Worm (Caenorhabditis elegans) whole organism, L1 larva: Measurements from ENCODE around the gene erg-28.

ENCODE experiments used
- C04F5.9 ChIP-seq: sonication (generic microtip); optimal IDR thresholded peaks from 2 replicates; lab custom pipeline; 2016; ENCODE audit warnings: missing genetic modification characterization, missing compliant biosample characterization
- C34B4.2 ChIP-seq: sonication (generic microtip); optimal IDR thresholded peaks from 2 replicates; lab custom pipeline; 2017; ENCODE audit warnings: mild to moderate bottlenecking, missing genetic modification characterization, missing compliant biosample characterization
- aha-1 ChIP-seq: fragments of 150-350 bp; optimal IDR thresholded peaks from 2 replicates; lab custom pipeline; 2014; ENCODE audit warnings: missing biosample characterization, missing genetic modification characterization
- ama-1 ChIP-seq: fragments of 150-350 bp; optimal IDR thresholded peaks from 2 replicates; lab custom pipeline; 2014
- blmp-1 ChIP-seq: fragments of 150-350 bp; optimal IDR thresholded peaks from 2 replicates; lab custom pipeline; 2014; ENCODE audit warnings: missing biosample characterization, missing genetic modification characterization
- ceh-8 ChIP-seq: fragments of 200-800 bp; sonication (Bioruptor generic); optimal IDR thresholded peaks from 2 replicates; lab custom pipeline; 2018; ENCODE audit warnings: mild to moderate bottlenecking, missing genetic modification characterization, moderate library complexity, missing compliant biosample characterization
- ceh-82 ChIP-seq, 3 experiments: fragments of 150-350 bp in 1 of 3; sonication (generic microtip) in 2 of 3; optimal IDR thresholded peaks; 2 replicates each; lab custom pipeline; 2014 to 2017; ENCODE audit warnings: missing biosample characterization in 3 of 3, missing genetic modification characterization in 3 of 3
- ceh-88 ChIP-seq: fragments of 200-800 bp; sonication (Bioruptor generic); IDR thresholded peaks from 2 replicates; pipeline ENCODE4 v1.3.6; 2022; ENCODE audit warnings: missing genetic modification characterization, missing compliant biosample characterization
- ceh-90 ChIP-seq: sonication (generic microtip); optimal IDR thresholded peaks from 2 replicates; lab custom pipeline; 2016; ENCODE audit warnings: missing genetic modification characterization, missing compliant biosample characterization
- ces-1 ChIP-seq: fragments of 150-350 bp; optimal IDR thresholded peaks from 2 replicates; lab custom pipeline; 2014; ENCODE audit warnings: missing biosample characterization, missing genetic modification reagents, missing genetic modification characterization
- dpl-1 ChIP-seq, 3 experiments: fragments of 150-350 bp in 2 of 3; sonication (generic microtip) in 1 of 3; optimal IDR thresholded peaks; 2 replicates each; lab custom pipeline; 2014 to 2017; ENCODE audit warnings: missing biosample characterization in 3 of 3, missing genetic modification characterization in 3 of 3, missing genetic modification reagents in 3 of 3
- egl-13 ChIP-seq: sonication (generic microtip); optimal IDR thresholded peaks from 2 replicates; lab custom pipeline; 2016; ENCODE audit warnings: missing genotype, missing genetic modification reagents, missing genetic modification characterization, missing compliant biosample characterization
- egl-27 ChIP-seq, 2 experiments: fragments of 150-350 bp in 1 of 2; sonication (generic microtip); optimal IDR thresholded peaks; 3 replicates each; lab custom pipeline; 2017 to 2018; ENCODE audit warnings: missing biosample characterization in 2 of 2, missing genetic modification characterization in 2 of 2, missing genetic modification reagents in 2 of 2
- elt-2 ChIP-seq: sonication (generic microtip); optimal IDR thresholded peaks from 2 replicates; lab custom pipeline; 2016; ENCODE audit warnings: missing genetic modification characterization, mild to moderate bottlenecking, inconsistent platforms, missing compliant biosample characterization, missing genetic modification reagents
- elt-3 ChIP-seq, 6 experiments: fragments of 150-350 bp in 1 of 6; sonication (generic microtip); optimal IDR thresholded peaks; 2 replicates each; lab custom pipeline; 2017 to 2018; ENCODE audit warnings: missing biosample characterization in 6 of 6, missing genetic modification characterization in 6 of 6, inconsistent platforms in 1 of 6
- ets-5 ChIP-seq: fragments of 200-800 bp; sonication (Bioruptor generic); IDR thresholded peaks from 2 replicates; pipeline ENCODE4 v1.3.6; 2022; ENCODE audit warnings: missing genetic modification characterization, missing compliant biosample characterization
- fkh-10 ChIP-seq: sonication (generic microtip); optimal IDR thresholded peaks from 2 replicates; lab custom pipeline; 2017; ENCODE audit warnings: missing biosample characterization, missing genetic modification reagents, missing genetic modification characterization
- fkh-8 ChIP-seq: sonication (generic microtip); optimal IDR thresholded peaks from 2 replicates; lab custom pipeline; 2016; ENCODE audit warnings: mild to moderate bottlenecking, missing genetic modification characterization, missing compliant biosample characterization
- fos-1 ChIP-seq: fragments of 150-350 bp; optimal IDR thresholded peaks from 2 replicates; lab custom pipeline; 2014; ENCODE audit warnings: missing biosample characterization, missing genetic modification characterization
- grh-1 ChIP-seq: fragments of 200-800 bp; sonication (Bioruptor generic); IDR thresholded peaks from 2 replicates; pipeline ENCODE4 v1.3.6; 2022; ENCODE audit warnings: missing genetic modification reagents, missing genetic modification characterization, missing compliant biosample characterization
- hlh-4 ChIP-seq: sonication (generic microtip); optimal IDR thresholded peaks from 2 replicates; lab custom pipeline; 2016; ENCODE audit warnings: mild to moderate bottlenecking, missing genetic modification characterization, missing compliant biosample characterization
- hpl-2 ChIP-seq: fragments of 150-350 bp; optimal IDR thresholded peaks from 2 replicates; lab custom pipeline; 2014; ENCODE audit warnings: missing biosample characterization, missing genetic modification reagents, missing genetic modification characterization
- irx-1 ChIP-seq: sonication (generic microtip); optimal IDR thresholded peaks from 2 replicates; lab custom pipeline; 2016; ENCODE audit warnings: missing genetic modification characterization, missing compliant biosample characterization
- isw-1 ChIP-seq: fragments of 200-800 bp; sonication (Bioruptor generic); IDR thresholded peaks from 2 replicates; pipeline ENCODE4 v1.3.6; 2022; ENCODE audit warnings: missing genetic modification characterization, missing compliant biosample characterization
- jun-1 ChIP-seq: fragments of 150-350 bp; optimal IDR thresholded peaks from 2 replicates; lab custom pipeline; 2014; ENCODE audit warnings: missing biosample characterization, missing genetic modification reagents, missing genetic modification characterization
- lin-14 ChIP-seq: fragments of 200-800 bp; sonication (Bioruptor generic); optimal IDR thresholded peaks from 2 replicates; lab custom pipeline; 2018; ENCODE audit warnings: mild to moderate bottlenecking, missing genetic modification characterization, moderate library complexity, missing compliant biosample characterization
- lin-39 ChIP-seq: fragments of 150-350 bp; optimal IDR thresholded peaks from 2 replicates; lab custom pipeline; 2014; ENCODE audit warnings: missing biosample characterization, missing genetic modification reagents, missing genetic modification characterization
- lir-3 ChIP-seq: sonication (generic microtip); optimal IDR thresholded peaks from 2 replicates; lab custom pipeline; 2016; ENCODE audit warnings: mild to moderate bottlenecking, missing genetic modification characterization, moderate library complexity, missing compliant biosample characterization; ENCODE audit not compliant: poor library complexity
- mab-9 ChIP-seq: fragments of 200-800 bp; sonication (Bioruptor generic); IDR thresholded peaks from 2 replicates; pipeline ENCODE4 v1.3.6; 2022; ENCODE audit warnings: missing genetic modification reagents, missing genetic modification characterization, missing compliant biosample characterization
- mdl-1 ChIP-seq, 2 experiments: fragments of 150-350 bp; optimal IDR thresholded peaks; 2 replicates each; lab custom pipeline; 2014 to 2017; ENCODE audit warnings: missing biosample characterization in 2 of 2, missing genetic modification characterization in 2 of 2, inconsistent platforms in 1 of 2
- mep-1 ChIP-seq: fragments of 150-350 bp; optimal IDR thresholded peaks from 2 replicates; lab custom pipeline; 2014; ENCODE audit warnings: missing biosample characterization, missing genetic modification characterization
- nhr-11 ChIP-seq: fragments of 150-350 bp; optimal IDR thresholded peaks from 2 replicates; lab custom pipeline; 2014; ENCODE audit warnings: missing biosample characterization, missing genetic modification characterization
- nhr-12 ChIP-seq: sonication (generic microtip); optimal IDR thresholded peaks from 2 replicates; lab custom pipeline; 2017; ENCODE audit warnings: missing biosample characterization, missing genetic modification characterization
- nhr-20 ChIP-seq: sonication (generic microtip); optimal IDR thresholded peaks from 2 replicates; lab custom pipeline; 2016; ENCODE audit warnings: mild to moderate bottlenecking, missing genetic modification characterization, missing compliant biosample characterization
- nhr-237 ChIP-seq: fragments of 150-350 bp; optimal IDR thresholded peaks from 2 replicates; lab custom pipeline; 2014; ENCODE audit warnings: missing biosample characterization, missing genetic modification characterization
- nhr-28 ChIP-seq: fragments of 150-350 bp; optimal IDR thresholded peaks from 2 replicates; lab custom pipeline; 2014; ENCODE audit warnings: missing biosample characterization, missing genetic modification characterization
- nhr-47 ChIP-seq: sonication (generic microtip); optimal IDR thresholded peaks from 2 replicates; lab custom pipeline; 2016; ENCODE audit warnings: mild to moderate bottlenecking, missing genetic modification characterization, moderate library complexity, missing compliant biosample characterization
- nhr-77 ChIP-seq: fragments of 150-350 bp; optimal IDR thresholded peaks from 2 replicates; lab custom pipeline; 2014; ENCODE audit warnings: missing biosample characterization, missing genetic modification characterization
- nhr-84 ChIP-seq: sonication (generic microtip); optimal IDR thresholded peaks from 2 replicates; lab custom pipeline; 2017; ENCODE audit warnings: missing biosample characterization, missing genetic modification characterization
- nhr-90 ChIP-seq: sonication (generic microtip); optimal IDR thresholded peaks from 2 replicates; lab custom pipeline; 2016; ENCODE audit warnings: mild to moderate bottlenecking, missing genetic modification characterization, missing compliant biosample characterization; ENCODE audit not compliant: poor library complexity
- pag-3 ChIP-seq: sonication (generic microtip); optimal IDR thresholded peaks from 2 replicates; lab custom pipeline; 2017; ENCODE audit warnings: missing genetic modification characterization, mild to moderate bottlenecking, missing compliant biosample characterization, antibody characterized with exemption, borderline replicate concordance; ENCODE audit not compliant: insufficient read depth
- pax-3 ChIP-seq: fragments of 200-800 bp; sonication (Bioruptor generic); optimal IDR thresholded peaks from 2 replicates; lab custom pipeline; 2018; ENCODE audit warnings: mild to moderate bottlenecking, missing genetic modification characterization, moderate library complexity, missing compliant biosample characterization
- skn-1 ChIP-seq: fragments of 150-350 bp; optimal IDR thresholded peaks from 2 replicates; lab custom pipeline; 2014; ENCODE audit warnings: missing biosample characterization, missing genetic modification characterization
- snu-23 ChIP-seq: sonication (generic microtip); optimal IDR thresholded peaks from 2 replicates; lab custom pipeline; 2016; ENCODE audit warnings: missing genetic modification characterization, missing compliant biosample characterization
- sox-4 ChIP-seq: sonication (generic microtip); optimal IDR thresholded peaks from 2 replicates; lab custom pipeline; 2016; ENCODE audit warnings: missing genetic modification characterization, missing compliant biosample characterization
- tbx-2 ChIP-seq: sonication (generic microtip); optimal IDR thresholded peaks from 2 replicates; lab custom pipeline; 2016; ENCODE audit warnings: missing genetic modification characterization, missing compliant biosample characterization
- unc-30 ChIP-seq: sonication (generic microtip); optimal IDR thresholded peaks from 2 replicates; lab custom pipeline; 2017; ENCODE audit warnings: missing biosample characterization, missing genetic modification characterization
- unc-62 ChIP-seq: fragments of 150-350 bp; optimal IDR thresholded peaks from 2 replicates; lab custom pipeline; 2014; ENCODE audit warnings: missing biosample characterization, missing genetic modification reagents, missing genetic modification characterization
- unc-86 ChIP-seq: sonication (generic microtip); optimal IDR thresholded peaks from 2 replicates; lab custom pipeline; 2016; ENCODE audit warnings: missing genetic modification characterization, missing compliant biosample characterization
- unc-98 ChIP-seq: fragments of 200-800 bp; sonication (Bioruptor generic); IDR thresholded peaks from 2 replicates; pipeline ENCODE4 v1.3.6; 2022; ENCODE audit warnings: missing genetic modification characterization, missing compliant biosample characterization
- vab-15 ChIP-seq: sonication (generic microtip); optimal IDR thresholded peaks from 2 replicates; lab custom pipeline; 2017; ENCODE audit warnings: missing genotype, mild to moderate bottlenecking, missing genetic modification characterization, missing compliant biosample characterization
- zip-4 ChIP-seq: fragments of 200-800 bp; sonication (Bioruptor generic); optimal IDR thresholded peaks from 2 replicates; lab custom pipeline; 2018; ENCODE audit warnings: mild to moderate bottlenecking, missing genetic modification characterization, moderate library complexity, missing compliant biosample characterization
- ztf-11 ChIP-seq, 2 experiments: sonication (generic microtip); optimal IDR thresholded peaks; 2 replicates each; lab custom pipeline; 2016 to 2017; ENCODE audit warnings: missing genetic modification characterization in 2 of 2, missing biosample characterization in 1 of 2, missing compliant biosample characterization in 1 of 2
- ztf-4 ChIP-seq: fragments of 150-350 bp; optimal IDR thresholded peaks from 2 replicates; lab custom pipeline; 2014; ENCODE audit warnings: missing biosample characterization, missing genetic modification characterization

Gene erg-28

ce11 chrV:12599110-12599509 lies 8.1 kb upstream of the erg-28 start, which contains the start of the genes C14C10.10 and ril-2:
Gene C14C10.10, minus strand, starts transcription at chrV:12599128.
Gene ril-2, minus strand, starts transcription at chrV:12599157.
- TF ChIP-seq tbx-2 (tag; lab: Kevin White, UChicago), result peak; percentile 0
- peak; percentile 36 for TF ChIP-seq irx-1
- no peak for TF ChIP-seq hlh-4 (tag; lab: Kevin White, UChicago)
- no peak for TF ChIP-seq jun-1 (tag; lab: Kevin White, UChicago)
- TF ChIP-seq nhr-77, result no peak
- no peak for TF ChIP-seq hpl-2 (GFP tag; lab: Kevin White, UChicago)
- no peak for TF ChIP-seq unc-62 (GFP tag; lab: Kevin White, UChicago)
- TF ChIP-seq ets-5 (GFP tag; lab: Robert Waterston, UW), result no peak
- TF ChIP-seq aha-1 (tag; lab: Kevin White, UChicago), result no peak
- peak; percentile 65 for TF ChIP-seq mep-1 (tag; lab: Kevin White, UChicago)
- TF ChIP-seq ces-1 (GFP tag; lab: Kevin White, UChicago), result no peak
- TF ChIP-seq nhr-11, result no peak
- TF ChIP-seq nhr-12 (tag; lab: Kevin White, UChicago), result no peak
- no peak for TF ChIP-seq fkh-8 (tag; lab: Kevin White, UChicago)
- TF ChIP-seq nhr-20 (tag; lab: Kevin White, UChicago), result no peak
- no peak for TF ChIP-seq ztf-11 (tag; optimal IDR thresholded peaks at IDR 0.05; lab: Kevin White, UChicago)
- TF ChIP-seq pax-3 (tag; lab: Kevin White, UChicago), result no peak
- no peak for TF ChIP-seq elt-2
- TF ChIP-seq nhr-47 (tag; lab: Kevin White, UChicago), result peak; percentile 49
- TF ChIP-seq ztf-4 (tag; lab: Kevin White, UChicago), result no peak
- TF ChIP-seq mab-9 (GFP tag; lab: Robert Waterston, UW), result no peak
- TF ChIP-seq ceh-82 (tag; optimal IDR thresholded peaks at IDR 0.05; lab: Kevin White, UChicago), result peak in 2 of 3 experiments; percentile 13 to 32
- no peak for TF ChIP-seq pag-3 (tag; lab: Kevin White, UChicago)
- no peak for TF ChIP-seq unc-30 (tag; lab: Kevin White, UChicago)
- no peak for TF ChIP-seq sox-4 (tag; lab: Kevin White, UChicago)
- no peak for TF ChIP-seq C34B4.2 (tag; lab: Kevin White, UChicago)
- no peak for TF ChIP-seq nhr-90 (tag; lab: Kevin White, UChicago)
- peak in 2 of 3 experiments; percentile 43 to 45 for TF ChIP-seq dpl-1 (GFP tag; optimal IDR thresholded peaks at IDR 0.05; lab: Kevin White, UChicago)
- TF ChIP-seq nhr-84 (tag; lab: Kevin White, UChicago), result no peak
- no peak for TF ChIP-seq mdl-1 (tag; optimal IDR thresholded peaks at IDR 0.05; lab: Kevin White, UChicago)
- TF ChIP-seq egl-27 (tag; optimal IDR thresholded peaks at IDR 0.05; lab: Kevin White, UChicago), result no peak
- TF ChIP-seq unc-86, result no peak
- TF ChIP-seq elt-3 (tag; optimal IDR thresholded peaks at IDR 0.05; lab: Kevin White, UChicago), result no peak
- no peak for TF ChIP-seq ceh-8 (GFP tag; lab: Kevin White, UChicago)
- no peak for TF ChIP-seq vab-15 (tag; lab: Kevin White, UChicago)
- no peak for TF ChIP-seq grh-1 (GFP tag; lab: Robert Waterston, UW)
- no peak for TF ChIP-seq nhr-28 (tag; lab: Kevin White, UChicago)
- TF ChIP-seq isw-1, result no peak
- TF ChIP-seq lir-3 (tag; lab: Kevin White, UChicago), result no peak
- TF ChIP-seq unc-98 (GFP tag; lab: Robert Waterston, UW), result no peak
- no peak for TF ChIP-seq lin-39 (tag; lab: Kevin White, UChicago)
- TF ChIP-seq zip-4 (GFP tag; lab: Kevin White, UChicago), result no peak
- TF ChIP-seq egl-13 (tag; lab: Kevin White, UChicago), result no peak
- TF ChIP-seq lin-14, result peak; percentile 56
- TF ChIP-seq ceh-88 (GFP tag; lab: Robert Waterston, UW), result no peak
- no peak for TF ChIP-seq ama-1 (lab: Kevin White, UChicago)
- peak; percentile 43 for TF ChIP-seq snu-23 (GFP tag; lab: Kevin White, UChicago)
- TF ChIP-seq nhr-237 (tag; lab: Kevin White, UChicago), result no peak
- TF ChIP-seq C04F5.9, result no peak
- no peak for TF ChIP-seq fos-1 (tag; lab: Kevin White, UChicago)
- no peak for TF ChIP-seq blmp-1
- TF ChIP-seq ceh-90 (tag; lab: Kevin White, UChicago), result no peak
- no peak for TF ChIP-seq fkh-10
- no peak for TF ChIP-seq skn-1 (tag; lab: Kevin White, UChicago)
